Fruit fly (Drosophila melanogaster) whole organism, wandering third instar larva: ENCODE measurements around the gene Hsp23.

Source experiments
- fru ChIP-seq: fragments of 200-800 bp; sonication (Bioruptor generic); optimal IDR thresholded peaks from 3 replicates; lab custom pipeline; 2016; ENCODE audit warnings: missing biosample characterization, mild to moderate bottlenecking, missing genetic modification characterization
- lola ChIP-seq: fragments of >200 bp; optimal IDR thresholded peaks from 2 replicates; lab custom pipeline; 2017; ENCODE audit warnings: missing biosample characterization, missing genetic modification characterization
- psq ChIP-seq: fragments of 200-800 bp; sonication (Bioruptor generic); optimal IDR thresholded peaks from 3 replicates; lab custom pipeline; 2017; ENCODE audit warnings: missing biosample characterization, mild to moderate bottlenecking, missing genetic modification characterization, moderate library complexity

dm6 chr3L:9396704-9397103, 15.0 kb downstream of the Hsp23 start:
- TF ChIP-seq fru (GFP tag; lab: Kevin White, UChicago), result no peak
- TF ChIP-seq lola (GFP tag; lab: Kevin White, UChicago), result no peak
- peak; percentile 76 for TF ChIP-seq psq (GFP tag; lab: Kevin White, UChicago)
